Fruit fly (Drosophila melanogaster) whole organism, embryonic: Measurements from ENCODE around the gene CG42240.

ENCODE experiments used
- Abd-B ChIP-seq: fragments of 200-800 bp; sonication (Bioruptor generic); optimal IDR thresholded peaks from 2 replicates; lab custom pipeline; 2018; ENCODE audit warnings: missing biosample characterization, mild to moderate bottlenecking, missing genetic modification characterization, moderate library complexity
- Blimp-1 ChIP-seq: fragments of 200-800 bp; sonication (Bioruptor generic); optimal IDR thresholded peaks from 3 replicates; lab custom pipeline; 2018; ENCODE audit warnings: missing biosample characterization, missing genetic modification characterization, mild to moderate bottlenecking, moderate library complexity, missing genetic modification reagents
- CG11247 ChIP-seq: fragments of 200-800 bp; sonication (Bioruptor generic); IDR thresholded peaks from 2 replicates; pipeline ENCODE4 v1.3.6; 2022; ENCODE audit warnings: missing biosample characterization, missing genetic modification characterization
- CG12155 ChIP-seq: fragments of 200-800 bp; sonication (Bioruptor generic); optimal IDR thresholded peaks from 3 replicates; lab custom pipeline; 2016; ENCODE audit warnings: missing biosample characterization, missing genetic modification characterization
- CG13123 ChIP-seq: fragments of 200-800 bp; sonication (Bioruptor generic); optimal IDR thresholded peaks from 2 replicates; lab custom pipeline; 2016; ENCODE audit warnings: missing biosample characterization, missing genetic modification characterization
- CG16813 ChIP-seq: fragments of 200-800 bp; sonication (Bioruptor generic); IDR thresholded peaks from 3 replicates; pipeline ENCODE4 v1.3.6; 2022; ENCODE audit warnings: missing biosample characterization, missing genetic modification characterization; ENCODE audit not compliant: partially characterized antibody
- CG17568 ChIP-seq: fragments of 200-800 bp; sonication (Bioruptor generic); optimal IDR thresholded peaks from 2 replicates; lab custom pipeline; 2018; ENCODE audit warnings: missing biosample characterization, mild to moderate bottlenecking, missing genetic modification characterization, moderate library complexity
- CG1792 ChIP-seq: fragments of 200-800 bp; sonication (Bioruptor generic); optimal IDR thresholded peaks from 2 replicates; lab custom pipeline; 2016; ENCODE audit warnings: missing biosample characterization, missing genetic modification characterization
- CG18476 ChIP-seq: fragments of 200-800 bp; sonication (Bioruptor generic); optimal IDR thresholded peaks from 2 replicates; lab custom pipeline; 2016; ENCODE audit warnings: missing biosample characterization, mild to moderate bottlenecking, missing genetic modification characterization
- CG2889 ChIP-seq: fragments of 200-800 bp; sonication (Bioruptor generic); IDR thresholded peaks from 3 replicates; pipeline ENCODE4 v1.3.6; 2022; ENCODE audit warnings: missing biosample characterization, missing genetic modification characterization
- CG31388 ChIP-seq: fragments of 200-800 bp; sonication (Bioruptor generic); optimal IDR thresholded peaks from 2 replicates; lab custom pipeline; 2016; ENCODE audit warnings: missing biosample characterization, missing genetic modification characterization
- CG4360 ChIP-seq: fragments of 200-800 bp; sonication (Bioruptor generic); IDR thresholded peaks from 2 replicates; pipeline ENCODE4 v1.3.6; 2022; ENCODE audit warnings: missing biosample characterization, missing genetic modification characterization
- CG6683 ChIP-seq: fragments of 200-800 bp; sonication (Bioruptor generic); optimal IDR thresholded peaks from 2 replicates; lab custom pipeline; 2017; ENCODE audit warnings: missing biosample characterization, mild to moderate bottlenecking, missing genetic modification characterization, missing genetic modification reagents
- CG6765 ChIP-seq: fragments of 200-800 bp; sonication (Bioruptor generic); optimal IDR thresholded peaks from 3 replicates; lab custom pipeline; 2017; ENCODE audit warnings: missing biosample characterization, mild to moderate bottlenecking, missing genetic modification characterization
- CG7372 ChIP-seq: fragments of 200-800 bp; sonication (Bioruptor generic); IDR thresholded peaks from 2 replicates; pipeline ENCODE4 v1.3.6; 2022; ENCODE audit warnings: missing biosample characterization, missing genetic modification characterization
- Dip2 ChIP-seq: fragments of 200-800 bp; sonication (Bioruptor generic); IDR thresholded peaks from 2 replicates; pipeline ENCODE4 v1.3.6; 2022; ENCODE audit warnings: missing biosample characterization, missing genetic modification characterization
- Fer3 ChIP-seq: fragments of 200-800 bp; sonication (Bioruptor generic); optimal IDR thresholded peaks from 2 replicates; lab custom pipeline; 2018; ENCODE audit warnings: missing biosample characterization, mild to moderate bottlenecking, missing genetic modification characterization, moderate library complexity
- HLHmδ ChIP-seq: fragments of 200-800 bp; sonication (Bioruptor generic); optimal IDR thresholded peaks from 2 replicates; lab custom pipeline; 2018; ENCODE audit warnings: missing biosample characterization, mild to moderate bottlenecking, missing genetic modification characterization, moderate library complexity
- Hr51 ChIP-seq, 2 experiments: fragments of 200-800 bp; sonication (Bioruptor generic); optimal IDR thresholded peaks; 2 replicates in 1 of 2; 3 replicates in 1 of 2; lab custom pipeline; 2016 to 2018; ENCODE audit warnings: missing biosample characterization in 2 of 2, missing genetic modification characterization in 2 of 2, mild to moderate bottlenecking in 1 of 2, moderate library complexity in 1 of 2
- Lim3 ChIP-seq: fragments of 200-800 bp; sonication (Bioruptor generic); IDR thresholded peaks from 2 replicates; pipeline ENCODE4 v1.3.6; 2022; ENCODE audit warnings: missing biosample characterization, missing genetic modification characterization
- Oaz ChIP-seq: fragments of 200-800 bp; sonication (Bioruptor generic); IDR thresholded peaks from 2 replicates; pipeline ENCODE4 v1.3.6; 2022; ENCODE audit warnings: missing biosample characterization, missing genetic modification characterization
- Six4 ChIP-seq: fragments of 200-800 bp; sonication (Bioruptor generic); optimal IDR thresholded peaks from 2 replicates; lab custom pipeline; 2016; ENCODE audit warnings: missing biosample characterization, missing genetic modification characterization
- TFAM ChIP-seq: fragments of 200-800 bp; sonication (Bioruptor generic); optimal IDR thresholded peaks from 2 replicates; lab custom pipeline; 2017; ENCODE audit warnings: missing biosample characterization, missing genetic modification characterization, inconsistent platforms
- abd-A ChIP-seq: fragments of 200-800 bp; sonication (Bioruptor generic); optimal IDR thresholded peaks from 3 replicates; lab custom pipeline; 2019; ENCODE audit warnings: missing biosample characterization, mild to moderate bottlenecking, missing genetic modification characterization, moderate library complexity
- ac ChIP-seq: fragments of 200-800 bp; sonication (Bioruptor generic); optimal IDR thresholded peaks from 3 replicates; lab custom pipeline; 2017; ENCODE audit warnings: missing biosample characterization, mild to moderate bottlenecking, missing genetic modification characterization
- ara ChIP-seq: fragments of 200-800 bp; sonication (Bioruptor generic); IDR thresholded peaks from 2 replicates; pipeline ENCODE4 v1.3.6; 2022; ENCODE audit warnings: missing biosample characterization, missing genetic modification characterization
- ase ChIP-seq: fragments of 200-800 bp; sonication (Bioruptor generic); IDR thresholded peaks from 3 replicates; pipeline ENCODE4 v1.3.6; 2022; ENCODE audit warnings: missing biosample characterization, missing genetic modification characterization
- bigmax ChIP-seq: fragments of 200-800 bp; sonication (Bioruptor generic); optimal IDR thresholded peaks from 2 replicates; lab custom pipeline; 2018; ENCODE audit warnings: missing biosample characterization, mild to moderate bottlenecking, missing genetic modification characterization
- br ChIP-seq: fragments of >200 bp; optimal IDR thresholded peaks from 2 replicates; lab custom pipeline; 2017
- cwo ChIP-seq: fragments of 200-800 bp; sonication (Bioruptor generic); optimal IDR thresholded peaks from 3 replicates; lab custom pipeline; 2017; ENCODE audit warnings: missing biosample characterization, missing genetic modification characterization, mild to moderate bottlenecking, moderate library complexity, missing genetic modification reagents
- emc ChIP-seq: fragments of 200-800 bp; sonication (Bioruptor generic); optimal IDR thresholded peaks from 2 replicates; lab custom pipeline; 2016; ENCODE audit warnings: missing biosample characterization, missing genetic modification characterization
- esg ChIP-seq: fragments of 200-800 bp; sonication (Bioruptor generic); conservative IDR thresholded peaks from 2 replicates; pipeline ENCODE4 v1.3.6; 2022; ENCODE audit warnings: missing biosample characterization, missing genetic modification characterization
- eve ChIP-seq, 2 experiments: fragments of >200 bp; optimal IDR thresholded peaks; 2 replicates each; lab custom pipeline; 2017; ENCODE audit warnings: missing biosample characterization in 2 of 2, missing genetic modification characterization in 2 of 2
- eyg ChIP-seq: fragments of 200-800 bp; sonication (Bioruptor generic); optimal IDR thresholded peaks from 3 replicates; lab custom pipeline; 2016; ENCODE audit warnings: missing biosample characterization, missing genetic modification characterization
- fd3F ChIP-seq: fragments of 200-800 bp; sonication (Bioruptor generic); optimal IDR thresholded peaks from 2 replicates; lab custom pipeline; 2018; ENCODE audit warnings: missing biosample characterization, mild to moderate bottlenecking, missing genetic modification characterization, moderate library complexity
- gcm2 ChIP-seq: fragments of 200-800 bp; sonication (Bioruptor generic); optimal IDR thresholded peaks from 2 replicates; lab custom pipeline; 2016; ENCODE audit warnings: missing biosample characterization, missing genetic modification characterization
- grn ChIP-seq: fragments of 200-800 bp; sonication (Bioruptor generic); optimal IDR thresholded peaks from 3 replicates; lab custom pipeline; 2017; ENCODE audit warnings: missing biosample characterization, missing genetic modification characterization
- insv ChIP-seq, 2 experiments: fragments of 200-800 bp; sonication (Bioruptor generic); optimal IDR thresholded peaks; 3 replicates each; lab custom pipeline; 2016 to 2018; ENCODE audit warnings: missing biosample characterization in 2 of 2, missing genetic modification characterization in 2 of 2
- jumu ChIP-seq: fragments of 200-800 bp; sonication (Bioruptor generic); optimal IDR thresholded peaks from 3 replicates; lab custom pipeline; 2016; ENCODE audit warnings: missing biosample characterization, missing genetic modification characterization
- kah ChIP-seq: fragments of 200-800 bp; sonication (Bioruptor generic); optimal IDR thresholded peaks from 2 replicates; lab custom pipeline; 2018; ENCODE audit warnings: missing biosample characterization, mild to moderate bottlenecking, missing genetic modification characterization
- lov ChIP-seq, 2 experiments: fragments of 200-800 bp in 1 of 2; fragments of >200 bp in 1 of 2; sonication (Bioruptor generic) in 1 of 2; IDR thresholded peaks in 1 of 2; optimal IDR thresholded peaks in 1 of 2; 2 replicates in 1 of 2; 3 replicates in 1 of 2; pipeline versions ENCODE4 v1.3.6 to Lab custom; 2017 to 2022; ENCODE audit warnings: missing biosample characterization in 1 of 2, missing genetic modification characterization in 1 of 2
- luna ChIP-seq: fragments of 200-800 bp; sonication (Bioruptor generic); optimal IDR thresholded peaks from 2 replicates; lab custom pipeline; 2016; ENCODE audit warnings: missing biosample characterization, missing genetic modification characterization
- prd ChIP-seq, 3 experiments: fragments of >200 bp in 2 of 3; fragments of 200-800 bp in 1 of 3; sonication (Bioruptor generic) in 1 of 3; optimal IDR thresholded peaks in 2 of 3; IDR thresholded peaks in 1 of 3; 2 replicates in 2 of 3; 3 replicates in 1 of 3; pipeline versions ENCODE4 v1.3.6 to Lab custom; 2017 to 2022; ENCODE audit warnings: missing biosample characterization in 1 of 3, missing genetic modification characterization in 1 of 3
- pros ChIP-seq: fragments of 200-800 bp; sonication (Bioruptor generic); optimal IDR thresholded peaks from 3 replicates; lab custom pipeline; 2019; ENCODE audit warnings: missing biosample characterization, mild to moderate bottlenecking, missing genetic modification characterization, moderate library complexity
- row ChIP-seq: fragments of 200-800 bp; sonication (Bioruptor generic); IDR thresholded peaks from 3 replicates; pipeline ENCODE4 v1.3.6; 2022; ENCODE audit warnings: missing biosample characterization, missing genetic modification characterization
- sens-2 ChIP-seq: fragments of 200-800 bp; sonication (Bioruptor generic); IDR thresholded peaks from 2 replicates; pipeline ENCODE4 v1.3.6; 2022; ENCODE audit warnings: missing biosample characterization, missing genetic modification characterization
- stc ChIP-seq: fragments of 200-800 bp; sonication (Bioruptor generic); IDR thresholded peaks from 2 replicates; pipeline ENCODE4 v1.3.6; 2022; ENCODE audit warnings: missing biosample characterization, missing genetic modification characterization
- stwl ChIP-seq: fragments of 200-800 bp; sonication (Bioruptor generic); optimal IDR thresholded peaks from 3 replicates; lab custom pipeline; 2018; ENCODE audit warnings: missing biosample characterization, mild to moderate bottlenecking, missing genetic modification characterization, moderate library complexity
- tll ChIP-seq, 2 experiments: fragments of 200-800 bp in 1 of 2; fragments of >200 bp in 1 of 2; sonication (Bioruptor generic) in 1 of 2; optimal IDR thresholded peaks; 2 replicates each; lab custom pipeline; 2017 to 2019; ENCODE audit warnings: missing biosample characterization in 2 of 2, missing genetic modification characterization in 2 of 2, mild to moderate bottlenecking in 1 of 2, moderate library complexity in 1 of 2
- toy ChIP-seq: fragments of 200-800 bp; sonication (Bioruptor generic); IDR thresholded peaks from 2 replicates; pipeline ENCODE4 v1.3.6; 2022; ENCODE audit warnings: missing biosample characterization, missing genetic modification characterization

CG42240 gene

dm6 chrX:6287842-6288241 lies 42.8 kb upstream of the CG42240 start, which contains the start of the genes Top3beta and wuho (continued):
- TF ChIP-seq Hr51 (GFP tag; optimal IDR thresholded peaks at IDR 0.05; lab: Kevin White, UChicago) (peak in 1 of 2 experiments; percentile 28), prd (optimal IDR thresholded peaks at IDR 0.05; lab: Kevin White, UChicago) (no peak), prd (GFP tag; IDR thresholded peaks at IDR 0.05; lab: Robert Waterston, UW) (0 out of 3 replicates have a peak, but pooled peaks have one; percentile 35), CG17568 (GFP tag; lab: Kevin White, UChicago) (no peak), CG4360 (GFP tag; lab: Robert Waterston, UW) (no peak), fd3F (GFP tag; lab: Kevin White, UChicago) (no peak), Lim3 (no peak), kah (GFP tag; lab: Kevin White, UChicago) (peak; percentile 13), CG1792 (GFP tag; lab: Kevin White, UChicago) (peak; percentile 31), HLHmδ (peak; percentile 91), ara (GFP tag; lab: Robert Waterston, UW) (no peak), row (GFP tag; lab: Robert Waterston, UW) (peak; percentile 67), insv (GFP tag; optimal IDR thresholded peaks at IDR 0.05; lab: Kevin White, UChicago) (peak in 1 of 2 experiments; percentile 80), Abd-B (GFP tag; lab: Kevin White, UChicago) (peak; percentile 25), stwl (tag; lab: Kevin White, UChicago) (peak; percentile 94), emc (GFP tag; lab: Kevin White, UChicago) (no peak), CG7372 (GFP tag; lab: Robert Waterston, UW) (no peak), sens-2 (GFP tag; lab: Robert Waterston, UW) (no peak), Fer3 (tag; lab: Kevin White, UChicago) (peak; percentile 15), luna (GFP tag; lab: Kevin White, UChicago) (peak; percentile 15), CG31388 (no peak), tll (GFP tag; optimal IDR thresholded peaks at IDR 0.05; lab: Kevin White, UChicago) (no peak), gcm2 (GFP tag; lab: Kevin White, UChicago) (peak; percentile 20), CG16813 (GFP tag; lab: Robert Waterston, UW) (peak; percentile 62; the same call in 2 of the 3 replicates), CG6765 (GFP tag; lab: Kevin White, UChicago) (no peak), CG6683 (no peak), toy (GFP tag; lab: Robert Waterston, UW) (no peak), eyg (GFP tag; lab: Kevin White, UChicago) (peak; percentile 13), Blimp-1 (GFP tag; lab: Kevin White, UChicago) (no peak), abd-A (no peak), Oaz (no peak), ac (GFP tag; lab: Kevin White, UChicago) (no peak), CG18476 (GFP tag; lab: Kevin White, UChicago) (no peak), br (lab: Kevin White, UChicago) (no peak), eve (GFP tag; optimal IDR thresholded peaks at IDR 0.05; lab: Kevin White, UChicago) (no peak), esg (GFP tag; lab: Robert Waterston, UW) (no peak), CG2889 (GFP tag; lab: Robert Waterston, UW) (no peak), jumu (GFP tag; lab: Kevin White, UChicago) (peak; percentile 58), pros (GFP tag; lab: Kevin White, UChicago) (no peak), lov (optimal IDR thresholded peaks at IDR 0.05; lab: Kevin White, UChicago) (no peak), lov (GFP tag; IDR thresholded peaks at IDR 0.05; lab: Robert Waterston, UW) (no peak), ase (GFP tag; lab: Robert Waterston, UW) (no peak), CG12155 (GFP tag; lab: Kevin White, UChicago) (peak; percentile 87), TFAM (no peak), grn (GFP tag; lab: Kevin White, UChicago) (peak; percentile 100), Dip2 (GFP tag; lab: Robert Waterston, UW) (no peak), stc (no peak), Six4 (GFP tag; lab: Kevin White, UChicago) (no peak), CG13123 (GFP tag; lab: Kevin White, UChicago) (no peak), bigmax (GFP tag; lab: Kevin White, UChicago) (peak; percentile 44), cwo (GFP tag; lab: Kevin White, UChicago) (no peak), CG11247 (GFP tag; lab: Robert Waterston, UW) (no peak)
